Fruit fly (Drosophila melanogaster): ENCODE results near the gene CG13919.

CG13919 gene

dm6 chr3L:1668504-1668903 lies 23.2 kb downstream of the CG13919 start, which contains the start of gene RpL23A (continued):
- TF ChIP-seq CG1603 (tag; optimal IDR thresholded peaks at IDR 0.05) (peak; percentile 100), tgo (GFP tag; IDR thresholded peaks at IDR 0.05) (peak; percentile 90), CG3847 (GFP tag; IDR thresholded peaks at IDR 0.05) (peak; percentile 99), Optix (GFP tag; IDR thresholded peaks at IDR 0.05) (peak; percentile 91), nom (GFP tag; optimal IDR thresholded peaks at IDR 0.05) (peak; percentile 82), CrebB (tag; optimal IDR thresholded peaks at IDR 0.05) (peak; percentile 93), oc (tag; optimal IDR thresholded peaks at IDR 0.05) (peak; percentile 88), shn (GFP tag; optimal IDR thresholded peaks at IDR 0.05) (peak; percentile 98), CG6791 (GFP tag; IDR thresholded peaks at IDR 0.05; ENCODE audit: partially characterized antibody) (peak; percentile 66; the same call in 2 of the 3 replicates), Sin3A (optimal IDR thresholded peaks at IDR 0.05) (peak; percentile 87), zen (tag; optimal IDR thresholded peaks at IDR 0.05) (peak; percentile 90), nmo (GFP tag; optimal IDR thresholded peaks at IDR 0.05) (peak; percentile 91), gsb (GFP tag; IDR thresholded peaks at IDR 0.05) (peak; percentile 88), CG1024 (GFP tag; IDR thresholded peaks at IDR 0.05) (peak; percentile 87), jing (GFP tag; optimal IDR thresholded peaks at IDR 0.05) (peak; percentile 89), CG3838 (GFP tag; optimal IDR thresholded peaks at IDR 0.05) (peak; percentile 84), salm (tag; optimal IDR thresholded peaks at IDR 0.05) (peak; percentile 86), CG7839 (tag; optimal IDR thresholded peaks at IDR 0.05) (peak; percentile 91), wdn (GFP tag; IDR thresholded peaks at IDR 0.05) (peak; percentile 92), hbn (GFP tag; IDR thresholded peaks at IDR 0.05; ENCODE audit: partially characterized antibody) (no peak), Antp (GFP tag; optimal IDR thresholded peaks at IDR 0.05) (peak; percentile 98), Doc3 (GFP tag; IDR thresholded peaks at IDR 0.05; ENCODE audit: partially characterized antibody) (no peak), CG31441 (GFP tag; IDR thresholded peaks at IDR 0.05) (peak; percentile 87), CG17829 (tag; optimal IDR thresholded peaks at IDR 0.05) (peak; percentile 92), rib (GFP tag; IDR thresholded peaks at IDR 0.05) (peak; percentile 93), ato (GFP tag; IDR thresholded peaks at IDR 0.05; ENCODE audit: partially characterized antibody) (peak; percentile 67), BtbVII (GFP tag; optimal IDR thresholded peaks at IDR 0.05) (peak; percentile 92), CG15601 (tag; optimal IDR thresholded peaks at IDR 0.05) (peak; percentile 95), dpn (GFP tag; optimal IDR thresholded peaks at IDR 0.05) (peak; percentile 93 to 98), abd-A (tag; optimal IDR thresholded peaks at IDR 0.05) (peak; percentile 62), Hr51 (GFP tag; optimal IDR thresholded peaks at IDR 0.05) (peak; percentile 79 to 97), cwo (GFP tag; optimal IDR thresholded peaks at IDR 0.05) (peak; percentile 82), CG2199 (GFP tag; IDR thresholded peaks at IDR 0.05) (peak; percentile 92), bcd (GFP tag; optimal IDR thresholded peaks at IDR 0.05) (peak; percentile 99), CG11560 (tag; IDR thresholded peaks at IDR 0.05) (peak; percentile 88), CG8290 (GFP tag; optimal IDR thresholded peaks at IDR 0.05) (peak; percentile 95), CG8290 (tag; optimal IDR thresholded peaks at IDR 0.05) (peak; percentile 84 to 99), CG4854 (GFP tag; optimal IDR thresholded peaks at IDR 0.05) (peak; percentile 96), CG13296 (GFP tag; optimal IDR thresholded peaks at IDR 0.05) (peak; percentile 92), bigmax (GFP tag; optimal IDR thresholded peaks at IDR 0.05) (peak; percentile 92), jigr1 (GFP tag; IDR thresholded peaks at IDR 0.05) (0 out of 3 replicates have a peak, but pooled peaks have one; percentile 24), dmrt11E (tag; optimal IDR thresholded peaks at IDR 0.05) (peak; percentile 86), ewg (GFP tag; optimal IDR thresholded peaks at IDR 0.05) (peak; percentile 93), insv (GFP tag; optimal IDR thresholded peaks at IDR 0.05) (peak in 1 of 2 experiments; percentile 84), CG33213 (GFP tag; optimal IDR thresholded peaks at IDR 0.05) (peak; percentile 99), CG16815 (GFP tag; optimal IDR thresholded peaks at IDR 0.05) (peak; percentile 88), gt (GFP tag; IDR thresholded peaks at IDR 0.05) (peak; percentile 90), pros (GFP tag; optimal IDR thresholded peaks at IDR 0.05) (peak; percentile 23), D (optimal IDR thresholded peaks at IDR 0.05) (peak; percentile 69), D (GFP tag; optimal IDR thresholded peaks at IDR 0.05) (peak; percentile 92), Fer1 (GFP tag; optimal IDR thresholded peaks at IDR 0.05) (peak; percentile 98)
